Worm (Caenorhabditis elegans) whole organism, mixed stage, embryonic: Measurements from ENCODE around the gene C16C4.1.

Experiments
- M03D4.4 ChIP-seq: sonication (generic microtip); optimal IDR thresholded peaks from 2 replicates; lab custom pipeline; 2017; ENCODE audit warnings: mild to moderate bottlenecking, missing genetic modification characterization, missing compliant biosample characterization
- ceh-43 ChIP-seq: fragments of 200-800 bp; sonication (Bioruptor generic); optimal IDR thresholded peaks from 2 replicates; lab custom pipeline; 2018; ENCODE audit warnings: mild to moderate bottlenecking, missing genetic modification characterization, moderate library complexity, missing compliant biosample characterization
- cnd-1 ChIP-seq: fragments of 200-800 bp; sonication (Bioruptor generic); optimal IDR thresholded peaks from 2 replicates; lab custom pipeline; 2018; ENCODE audit warnings: mild to moderate bottlenecking, missing genetic modification characterization, missing compliant biosample characterization
- drap-1 ChIP-seq: fragments of 200-800 bp; sonication (Bioruptor generic); optimal IDR thresholded peaks from 3 replicates; lab custom pipeline; 2018; ENCODE audit warnings: mild to moderate bottlenecking, missing genetic modification characterization, missing compliant biosample characterization
- ham-2 ChIP-seq: fragments of 200-800 bp; sonication (Bioruptor generic); optimal IDR thresholded peaks from 2 replicates; lab custom pipeline; 2018; ENCODE audit warnings: mild to moderate bottlenecking, missing genetic modification characterization, missing compliant biosample characterization
- lsy-2 ChIP-seq: fragments of 150-350 bp; optimal IDR thresholded peaks from 2 replicates; lab custom pipeline; 2014; ENCODE audit warnings: missing biosample characterization, missing genetic modification characterization
- mep-1 ChIP-seq: fragments of 150-350 bp; optimal IDR thresholded peaks from 2 replicates; lab custom pipeline; 2017; ENCODE audit warnings: missing biosample characterization, missing genetic modification reagents, missing genetic modification characterization, inconsistent platforms
- mls-2 ChIP-seq: sonication (generic microtip); optimal IDR thresholded peaks from 2 replicates; lab custom pipeline; 2016; ENCODE audit warnings: mild to moderate bottlenecking, missing genetic modification characterization, moderate library complexity, missing compliant biosample characterization
- nhr-2 ChIP-seq: fragments of 150-350 bp; optimal IDR thresholded peaks from 2 replicates; lab custom pipeline; 2014; ENCODE audit warnings: missing biosample characterization, missing genetic modification characterization
- nhr-237 ChIP-seq: fragments of 150-350 bp; optimal IDR thresholded peaks from 2 replicates; lab custom pipeline; 2014; ENCODE audit warnings: missing biosample characterization, missing genetic modification characterization
- nhr-28 ChIP-seq: fragments of 150-350 bp; optimal IDR thresholded peaks from 2 replicates; lab custom pipeline; 2014; ENCODE audit warnings: missing biosample characterization, missing genetic modification characterization
- sptf-1 ChIP-seq: sonication (generic microtip); optimal IDR thresholded peaks from 2 replicates; lab custom pipeline; 2017; ENCODE audit warnings: mild to moderate bottlenecking, missing genetic modification characterization, moderate library complexity, missing compliant biosample characterization
- unc-120 ChIP-seq: sonication (generic microtip); optimal IDR thresholded peaks from 2 replicates; lab custom pipeline; 2017; ENCODE audit warnings: missing genetic modification characterization, missing compliant biosample characterization; ENCODE audit not compliant: poor library complexity, severe bottlenecking
- unc-39 ChIP-seq: fragments of 150-350 bp; optimal IDR thresholded peaks from 2 replicates; lab custom pipeline; 2014; ENCODE audit warnings: missing biosample characterization, missing genetic modification characterization
- zip-8 ChIP-seq: fragments of 150-350 bp; optimal IDR thresholded peaks from 2 replicates; lab custom pipeline; 2014; ENCODE audit warnings: missing biosample characterization, missing genetic modification characterization
- ztf-11 ChIP-seq: fragments of 150-350 bp; optimal IDR thresholded peaks from 2 replicates; lab custom pipeline; 2014; ENCODE audit warnings: missing biosample characterization, missing genetic modification characterization

Gene C16C4.1

DNA sequence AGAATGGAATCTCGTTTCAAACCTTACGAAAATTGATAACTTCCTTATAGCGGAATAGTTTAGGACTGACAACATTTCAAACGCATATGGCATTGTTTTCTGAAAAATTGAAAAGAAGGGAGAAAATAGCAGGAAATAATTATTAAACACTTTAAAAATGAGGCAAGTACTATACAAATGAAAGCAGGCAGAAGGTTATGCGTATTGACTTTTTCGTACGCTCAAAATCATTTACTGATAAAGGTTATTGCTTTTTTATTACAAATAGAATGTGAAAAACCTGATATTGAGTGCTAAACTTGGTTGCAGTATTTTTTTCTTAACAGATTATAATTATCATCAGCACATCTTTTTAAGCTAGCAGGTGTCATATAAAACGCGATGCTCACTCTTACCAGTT lies 45.6 kb downstream of the C16C4.1 start, which contains the start of gene ZK250.13:
Gene ZK250.13, minus strand, starts transcription at position 101 of the 400 bp plus-strand sequence.
- TF ChIP-seq mls-2 (tag; lab: Kevin White, UChicago): no peak
- no peak for TF ChIP-seq nhr-28 (tag; lab: Kevin White, UChicago)
- TF ChIP-seq unc-120 (tag; lab: Kevin White, UChicago): no peak
- TF ChIP-seq sptf-1 (tag; lab: Kevin White, UChicago): no peak
- no peak for TF ChIP-seq drap-1
- TF ChIP-seq ztf-11 (tag; lab: Kevin White, UChicago): no peak
- no peak for TF ChIP-seq cnd-1 (tag; lab: Kevin White, UChicago)
- TF ChIP-seq ham-2: no peak
- no peak for TF ChIP-seq nhr-2 (tag; lab: Kevin White, UChicago)
- TF ChIP-seq ceh-43 (GFP tag; lab: Kevin White, UChicago): no peak
- no peak for TF ChIP-seq zip-8 (tag; lab: Kevin White, UChicago)
- TF ChIP-seq nhr-237 (tag; lab: Kevin White, UChicago): no peak
- TF ChIP-seq unc-39 (tag; lab: Kevin White, UChicago): no peak
- TF ChIP-seq lsy-2 (tag; lab: Kevin White, UChicago): no peak
- TF ChIP-seq M03D4.4 (tag; lab: Kevin White, UChicago): no peak
- TF ChIP-seq mep-1 (tag; lab: Kevin White, UChicago): no peak
